Worm (Caenorhabditis elegans) whole organism, L3 larva: Measurements from ENCODE around the gene glb-34.

ENCODE experiments used
- nfya-1 ChIP-seq: sonication (generic microtip); optimal IDR thresholded peaks from 2 replicates; lab custom pipeline; 2017; ENCODE audit warnings: missing genetic modification characterization, mild to moderate bottlenecking, missing compliant biosample characterization, antibody characterized with exemption, moderate library complexity; ENCODE audit not compliant: insufficient read depth
- nhr-43 ChIP-seq: sonication (generic microtip); optimal IDR thresholded peaks from 2 replicates; lab custom pipeline; 2016; ENCODE audit warnings: mild to moderate bottlenecking, missing genetic modification characterization, missing compliant biosample characterization; ENCODE audit not compliant: poor library complexity, severe bottlenecking
- nhr-77 ChIP-seq: fragments of 150-350 bp; optimal IDR thresholded peaks from 2 replicates; lab custom pipeline; 2014; ENCODE audit warnings: missing biosample characterization, missing genetic modification characterization
- pha-4 ChIP-seq: fragments of 150-350 bp; optimal IDR thresholded peaks from 2 replicates; lab custom pipeline; 2014; ENCODE audit warnings: missing biosample characterization, missing genetic modification reagents, missing genetic modification characterization
- skn-1 ChIP-seq: fragments of 150-350 bp; optimal IDR thresholded peaks from 2 replicates; lab custom pipeline; 2014; ENCODE audit warnings: missing biosample characterization, missing genetic modification characterization
- unc-39 ChIP-seq: sonication (generic microtip); optimal IDR thresholded peaks from 4 replicates; lab custom pipeline; 2017; ENCODE audit warnings: missing biosample characterization, missing genetic modification characterization
- zag-1 ChIP-seq: fragments of 150-350 bp; optimal IDR thresholded peaks from 2 replicates; lab custom pipeline; 2014; ENCODE audit warnings: missing biosample characterization, missing genetic modification characterization
- ztf-11 ChIP-seq: fragments of 150-350 bp; optimal IDR thresholded peaks from 2 replicates; lab custom pipeline; 2014; ENCODE audit warnings: missing biosample characterization, missing genetic modification characterization

- TF ChIP-seq nfya-1 (tag; lab: Kevin White, UChicago) (no peak), zag-1 (tag; lab: Kevin White, UChicago) (no peak), unc-39 (tag; lab: Kevin White, UChicago) (no peak), nhr-43 (tag; lab: Kevin White, UChicago) (peak; percentile 72), ztf-11 (no peak), pha-4 (tag; lab: Kevin White, UChicago) (no peak), nhr-77 (tag; lab: Kevin White, UChicago) (no peak), skn-1 (no peak)
Observed at ce11 chrIV:14613375-14613774, 40.9 kb upstream of the glb-34 start.
